Worm (Caenorhabditis elegans): Measurements from ENCODE around the gene cnb-1.

Gene cnb-1

DNA sequence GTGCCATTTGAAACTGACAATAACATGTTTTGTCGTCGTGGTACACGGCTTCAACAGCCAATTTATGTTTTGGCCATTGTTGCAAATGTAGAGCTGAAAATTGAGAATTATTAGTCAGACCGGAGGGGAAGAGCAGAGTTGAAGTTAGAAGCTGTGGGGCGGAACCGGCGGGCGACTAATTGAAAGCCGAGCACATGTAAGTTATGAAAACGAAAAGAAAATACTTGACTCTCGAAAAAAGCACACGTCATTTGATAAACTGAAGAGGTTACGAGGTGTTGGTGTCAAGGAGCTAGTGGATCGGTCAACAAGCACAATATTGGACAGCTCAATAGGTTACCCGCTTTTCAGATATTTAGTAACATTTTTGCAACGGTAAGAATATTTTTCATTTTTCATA is 9.4 kb upstream of the cnb-1 start, which contains the start of gene dop-5:
Gene dop-5 (minus strand): TSS at position 101 of the 400 bp plus-strand sequence.
- TF ChIP-seq unc-120 (tag; optimal IDR thresholded peaks at IDR 0.05; ENCODE audit: poor library complexity, severe bottlenecking) (no peak), nhr-28 (tag; optimal IDR thresholded peaks at IDR 0.05) (no peak), cnd-1 (tag; optimal IDR thresholded peaks at IDR 0.05) (no peak), ces-1 (GFP tag; optimal IDR thresholded peaks at IDR 0.05) (no peak), mep-1 (tag; optimal IDR thresholded peaks at IDR 0.05) (no peak), ham-2 (GFP tag; optimal IDR thresholded peaks at IDR 0.05) (no peak), ztf-11 (tag; optimal IDR thresholded peaks at IDR 0.05) (no peak), flh-1 (GFP tag; optimal IDR thresholded peaks at IDR 0.05) (no peak), unc-39 (tag; optimal IDR thresholded peaks at IDR 0.05) (no peak), hlh-1 (tag; optimal IDR thresholded peaks at IDR 0.05) (no peak), lsy-2 (tag; optimal IDR thresholded peaks at IDR 0.05) (no peak), ceh-39 (tag; optimal IDR thresholded peaks at IDR 0.05) (no peak), unc-62 (GFP tag; optimal IDR thresholded peaks at IDR 0.05) (no peak)

DNA sequence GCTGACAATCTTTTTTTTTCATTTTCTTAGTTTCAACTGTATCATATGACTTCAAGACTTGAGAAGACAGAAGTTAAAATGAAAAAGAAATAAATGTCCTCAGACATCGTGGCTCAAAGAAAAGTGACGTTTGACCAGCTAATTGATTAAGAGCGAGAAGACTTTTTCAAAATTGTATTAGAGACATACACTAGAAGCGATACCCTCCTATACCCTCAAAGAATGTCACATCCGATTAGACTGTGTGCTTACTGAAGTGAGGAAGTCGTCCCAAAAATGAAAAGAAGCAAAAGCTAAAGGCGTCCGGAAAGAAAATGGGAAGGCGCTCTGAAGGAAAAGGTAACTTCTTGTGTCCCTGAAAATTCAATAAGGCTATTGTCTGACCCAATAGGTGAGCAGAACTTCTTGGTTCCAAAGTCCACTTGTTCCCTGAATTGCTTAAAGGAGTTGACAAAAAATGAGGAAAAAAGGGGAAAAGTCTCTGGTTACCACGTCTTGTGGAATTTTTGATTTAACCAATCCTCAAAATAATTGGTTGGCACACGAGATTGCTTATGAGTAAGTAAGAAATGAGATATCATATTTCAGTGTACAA is 3.2 kb upstream of the cnb-1 start:
- TF ChIP-seq drap-1 (GFP tag; optimal IDR thresholded peaks at IDR 0.05) (no peak), sptf-1 (tag; optimal IDR thresholded peaks at IDR 0.05) (no peak), hlh-1 (tag; optimal IDR thresholded peaks at IDR 0.05) (no peak), ces-1 (GFP tag; optimal IDR thresholded peaks at IDR 0.05) (peak; percentile 73), ceh-43 (GFP tag; optimal IDR thresholded peaks at IDR 0.05) (no peak), ceh-83 (GFP tag; optimal IDR thresholded peaks at IDR 0.05) (no peak), unc-120 (tag; optimal IDR thresholded peaks at IDR 0.05; ENCODE audit: poor library complexity, severe bottlenecking) (no peak), snpc-4 (tag; optimal IDR thresholded peaks at IDR 0.05) (no peak)

DNA sequence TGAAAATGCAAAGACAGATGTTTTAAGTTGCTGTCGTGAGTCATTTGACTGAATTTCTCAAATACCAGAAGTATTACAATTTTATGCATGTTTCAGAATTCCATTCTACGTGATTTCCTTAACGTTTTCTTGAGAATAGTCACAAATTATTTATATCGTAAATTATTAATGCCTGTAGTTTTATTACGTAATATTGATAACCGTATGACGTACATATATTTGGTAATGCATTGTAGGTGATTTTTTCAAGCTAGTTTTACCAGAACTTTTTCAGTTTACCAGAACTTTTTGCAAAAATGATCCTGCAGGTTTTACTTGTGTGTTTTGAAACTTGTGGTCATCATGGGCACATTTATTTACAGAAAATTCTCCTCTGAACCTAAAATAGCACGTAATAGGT is 1.6 kb upstream of the cnb-1 start:
- TF ChIP-seq ceh-43 (GFP tag; optimal IDR thresholded peaks at IDR 0.05), result no peak
- TF ChIP-seq zip-8 (tag; optimal IDR thresholded peaks at IDR 0.05), result peak; percentile 92

DNA sequence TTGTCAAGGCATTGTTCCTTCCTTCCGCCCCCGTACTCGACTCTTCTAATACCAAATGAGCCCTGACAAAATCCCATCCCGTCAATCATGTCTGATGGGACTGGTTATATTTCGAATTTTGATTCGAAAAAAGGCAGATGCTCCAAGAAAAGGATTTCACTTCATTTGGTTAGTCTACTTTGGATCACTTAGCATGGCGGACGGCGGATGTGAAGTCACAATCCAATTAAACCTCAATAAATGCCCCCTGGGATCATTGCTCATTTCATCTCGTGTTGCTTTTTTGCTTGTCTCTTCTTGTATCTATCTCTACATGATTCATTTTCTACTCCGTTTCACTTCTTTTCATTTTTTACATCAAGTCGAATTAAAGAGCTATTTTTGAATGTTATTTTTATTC is 3.8 kb downstream of the cnb-1 start:
- TF ChIP-seq tbx-8 (GFP tag; optimal IDR thresholded peaks at IDR 0.05) (no peak), ces-1 (GFP tag; optimal IDR thresholded peaks at IDR 0.05) (peak; percentile 70), sem-2 (GFP tag; optimal IDR thresholded peaks at IDR 0.05) (no peak), elt-3 (tag; optimal IDR thresholded peaks at IDR 0.05) (no peak)

DNA sequence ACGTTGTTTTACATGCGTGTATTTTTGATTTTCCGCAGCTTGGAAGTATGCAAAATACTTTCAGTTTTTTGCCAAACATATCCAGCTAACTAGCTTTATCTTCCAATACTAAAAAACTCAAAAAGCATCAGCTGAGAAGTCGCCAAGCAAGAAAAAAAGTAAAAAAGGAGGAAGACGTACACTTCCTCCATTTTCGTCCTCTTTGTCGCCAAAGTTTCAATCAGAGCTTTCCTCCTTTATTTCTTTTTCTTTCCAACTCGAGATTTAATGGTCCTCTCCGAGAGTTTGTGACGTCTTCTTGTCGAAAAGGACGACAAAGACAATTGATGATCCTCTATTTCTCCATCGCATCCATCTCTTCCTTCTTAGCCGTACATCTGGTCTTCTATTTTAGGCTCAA is 5.0 kb downstream of the cnb-1 start:
- TF ChIP-seq unc-62 (GFP tag; optimal IDR thresholded peaks at IDR 0.05), result no peak
- TF ChIP-seq blmp-1 (tag; optimal IDR thresholded peaks at IDR 0.05), result no peak
- TF ChIP-seq ceh-43 (GFP tag; optimal IDR thresholded peaks at IDR 0.05), result no peak

DNA sequence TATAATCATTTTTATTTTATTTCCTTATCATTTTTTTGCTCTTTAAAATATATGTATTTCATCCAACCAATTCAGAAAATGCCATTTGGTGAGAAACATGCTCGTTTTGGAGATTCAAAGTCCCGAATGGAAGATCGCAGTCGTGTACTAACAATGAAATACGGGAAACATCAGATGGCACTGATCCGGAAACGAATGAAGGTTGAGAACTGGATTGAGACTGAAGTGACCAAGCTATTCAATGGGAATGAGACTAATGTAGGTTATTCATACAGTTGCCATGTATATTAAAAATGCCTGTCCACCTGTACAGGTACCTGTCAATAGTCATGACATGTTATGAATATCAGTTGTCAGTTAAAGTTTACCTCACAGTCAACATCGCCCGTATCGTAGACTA is 7.5 kb downstream of the cnb-1 start, which contains the start of gene F55C10.5:
Gene F55C10.5 (plus strand): TSS at position 74 of the 400 bp plus-strand sequence.
- no peak for TF ChIP-seq cnd-1 (tag; optimal IDR thresholded peaks at IDR 0.05)
- no peak for TF ChIP-seq ztf-11 (tag; optimal IDR thresholded peaks at IDR 0.05)
- no peak for TF ChIP-seq lin-13 (tag; optimal IDR thresholded peaks at IDR 0.05)
- no peak for TF ChIP-seq tbx-8 (GFP tag; optimal IDR thresholded peaks at IDR 0.05)
- no peak for TF ChIP-seq nhr-237 (tag; optimal IDR thresholded peaks at IDR 0.05)
- no peak for TF ChIP-seq blmp-1 (tag; optimal IDR thresholded peaks at IDR 0.05)

DNA sequence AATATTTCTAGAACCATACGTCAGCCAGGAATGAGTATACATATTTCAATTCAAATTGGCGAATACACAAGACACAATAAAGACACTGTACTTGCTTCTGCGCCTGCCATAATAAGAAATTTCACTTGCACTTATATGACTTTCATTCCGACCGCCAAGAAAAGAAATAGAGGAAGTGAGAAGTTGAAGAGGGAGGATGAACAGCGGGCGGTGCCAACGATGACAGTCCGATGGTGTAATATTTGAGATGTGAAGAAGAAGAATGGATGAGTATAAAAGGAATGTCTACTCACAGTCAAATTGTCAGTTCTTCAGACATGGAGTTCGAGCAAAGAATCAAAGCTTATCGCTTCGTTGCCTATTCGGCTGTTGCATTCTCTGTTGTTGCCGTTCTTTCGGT is 9.5 kb downstream of the cnb-1 start, which contains the start of gene col-154:
Gene col-154 (plus strand): TSS at position 301 of the 400 bp plus-strand sequence.
- TF ChIP-seq nhr-28 (tag; optimal IDR thresholded peaks at IDR 0.05), result no peak

DNA sequence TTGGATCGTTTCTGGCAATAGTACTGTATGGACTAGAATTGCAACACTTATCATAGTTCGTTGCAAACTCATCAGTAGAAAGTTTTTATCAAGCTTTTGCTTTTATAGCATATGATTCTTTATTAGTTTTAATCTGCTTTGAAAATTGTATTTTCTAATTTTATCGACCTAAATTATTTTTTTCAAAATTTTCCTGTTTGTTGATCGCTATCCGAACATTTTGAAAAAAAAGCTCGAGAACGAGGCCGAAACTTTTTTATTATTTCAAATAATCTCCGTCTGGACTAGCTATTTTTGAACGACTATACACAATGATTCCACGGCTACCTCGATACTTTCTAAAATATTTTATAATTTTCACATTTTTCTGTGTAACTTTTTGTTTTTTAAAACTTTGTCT is 10.9 kb downstream of the cnb-1 start, which contains the start of gene F55C10.4:
Gene F55C10.4 (plus strand): TSS at position 301 of the 400 bp plus-strand sequence.
- TF ChIP-seq lin-13 (tag; optimal IDR thresholded peaks at IDR 0.05) (no peak), mep-1 (tag; optimal IDR thresholded peaks at IDR 0.05) (no peak), unc-120 (tag; optimal IDR thresholded peaks at IDR 0.05; ENCODE audit: poor library complexity, severe bottlenecking) (no peak), flh-1 (GFP tag; optimal IDR thresholded peaks at IDR 0.05) (no peak), unc-39 (tag; optimal IDR thresholded peaks at IDR 0.05) (no peak), elt-1 (tag; optimal IDR thresholded peaks at IDR 0.05; ENCODE audit: borderline replicate concordance, insufficient read depth) (no peak), cnd-1 (tag; optimal IDR thresholded peaks at IDR 0.05) (no peak), ztf-11 (tag; optimal IDR thresholded peaks at IDR 0.05) (no peak), mab-5 (tag; optimal IDR thresholded peaks at IDR 0.05) (no peak), nhr-2 (tag; optimal IDR thresholded peaks at IDR 0.05) (no peak), ceh-83 (GFP tag; optimal IDR thresholded peaks at IDR 0.05) (no peak), sem-2 (GFP tag; optimal IDR thresholded peaks at IDR 0.05) (no peak), nhr-12 (tag; optimal IDR thresholded peaks at IDR 0.05) (no peak), zip-8 (tag; optimal IDR thresholded peaks at IDR 0.05) (no peak), lin-32 (GFP tag; optimal IDR thresholded peaks at IDR 0.05) (no peak), ceh-39 (tag; optimal IDR thresholded peaks at IDR 0.05) (no peak), snpc-4 (tag; optimal IDR thresholded peaks at IDR 0.05) (no peak), unc-62 (GFP tag; optimal IDR thresholded peaks at IDR 0.05) (no peak), sptf-1 (tag; optimal IDR thresholded peaks at IDR 0.05) (no peak)
